Worm (Caenorhabditis elegans) whole organism, late embryonic: ENCODE measurements around the gene C07H4.1.

Experiments
- sox-2 ChIP-seq: fragments of 200-800 bp; sonication (Bioruptor generic); IDR thresholded peaks from 2 replicates; pipeline ENCODE4 v1.3.6; 2022; ENCODE audit warnings: missing genetic modification reagents, missing genetic modification characterization, missing compliant biosample characterization
- tbx-2 ChIP-seq: sonication (generic microtip); optimal IDR thresholded peaks from 2 replicates; lab custom pipeline; 2016; ENCODE audit warnings: missing genetic modification characterization, missing compliant biosample characterization
- zip-5 ChIP-seq: sonication (generic microtip); optimal IDR thresholded peaks from 2 replicates; lab custom pipeline; 2016; ENCODE audit warnings: missing genetic modification characterization, missing compliant biosample characterization

- TF ChIP-seq zip-5: no peak
- TF ChIP-seq tbx-2 (tag; lab: Kevin White, UChicago): no peak
- no peak for TF ChIP-seq sox-2
These were observed 26.8 kb upstream of the C07H4.1 start for ce11 chrII:9120329-9120728.
